Worm (Caenorhabditis elegans) whole organism, L4/young adult: ENCODE results near the gene zipt-2.2.

ENCODE experiments used
- W03F9.2 ChIP-seq: fragments of 150-350 bp; optimal IDR thresholded peaks from 2 replicates; lab custom pipeline; 2014; ENCODE audit warnings: missing biosample characterization, missing genetic modification characterization
- dao-5 ChIP-seq: sonication (generic microtip); optimal IDR thresholded peaks from 2 replicates; lab custom pipeline; 2016; ENCODE audit warnings: missing genotype, missing genetic modification characterization, moderate library complexity, missing compliant biosample characterization
- him-1 ChIP-seq: sonication (generic microtip); optimal IDR thresholded peaks from 2 replicates; lab custom pipeline; 2016; ENCODE audit warnings: missing genotype, missing genetic modification reagents, missing genetic modification characterization, missing compliant biosample characterization

DNA sequence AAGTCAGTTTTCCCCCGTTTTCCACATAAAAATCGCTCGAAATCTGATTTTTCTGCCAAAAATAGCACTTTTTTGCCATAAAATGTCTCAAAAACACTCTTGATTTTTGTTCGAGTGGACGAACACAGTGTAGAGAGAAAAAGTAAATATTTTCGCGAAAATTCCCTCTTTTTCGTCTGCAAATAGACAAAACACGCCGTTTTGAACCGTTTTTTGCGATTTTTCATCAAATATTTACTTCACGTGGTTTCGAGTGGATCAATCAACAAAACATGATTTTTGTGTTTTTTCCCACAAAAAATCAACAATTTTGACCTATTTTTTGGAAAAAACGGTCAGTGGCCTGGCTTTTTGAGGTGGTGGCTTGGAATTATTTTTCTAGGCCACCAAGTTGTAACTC lies 26.1 kb downstream of the zipt-2.2 start:
- TF ChIP-seq him-1 (tag; lab: Kevin White, UChicago) (no peak), W03F9.2 (tag; lab: Kevin White, UChicago) (no peak), dao-5 (no peak)
